Fruit fly (Drosophila melanogaster) whole organism, wandering third instar larva: Measurements from ENCODE around the gene CG44040.

ENCODE experiments used
- Abd-B ChIP-seq: fragments of >200 bp; optimal IDR thresholded peaks from 2 replicates; lab custom pipeline; 2017; ENCODE audit warnings: missing biosample characterization, missing genetic modification characterization
- CG32264 ChIP-seq: fragments of 200-800 bp; sonication (Bioruptor generic); optimal IDR thresholded peaks from 2 replicates; lab custom pipeline; 2016; ENCODE audit warnings: missing biosample characterization, missing genetic modification characterization
- CG9705 ChIP-seq: fragments of 200-800 bp; sonication (Bioruptor generic); optimal IDR thresholded peaks from 2 replicates; lab custom pipeline; 2018; ENCODE audit warnings: missing biosample characterization, mild to moderate bottlenecking, missing genetic modification characterization
- CrebA ChIP-seq: fragments of 200-800 bp; sonication (Bioruptor generic); optimal IDR thresholded peaks from 2 replicates; lab custom pipeline; 2016; ENCODE audit warnings: missing biosample characterization, mild to moderate bottlenecking, missing genetic modification characterization, borderline replicate concordance
- Dfd ChIP-seq: fragments of >200 bp; optimal IDR thresholded peaks from 2 replicates; lab custom pipeline; 2017; ENCODE audit warnings: missing biosample characterization, missing genetic modification characterization
- Dif ChIP-seq: fragments of 200-275, 200-300 bp; sonication (Bioruptor generic); optimal IDR thresholded peaks from 2 replicates; lab custom pipeline; 2018; ENCODE audit warnings: missing biosample characterization, missing genetic modification characterization; ENCODE audit not compliant: partially characterized antibody
- GATAd ChIP-seq: sonication (Bioruptor generic); optimal IDR thresholded peaks from 2 replicates; lab custom pipeline; 2016; ENCODE audit warnings: missing biosample characterization, missing genetic modification characterization
- HLH106 ChIP-seq: fragments of 200-800 bp; optimal IDR thresholded peaks from 3 replicates; lab custom pipeline; 2019; ENCODE audit warnings: missing biosample characterization, mild to moderate bottlenecking, missing genetic modification characterization, moderate library complexity
- Hnf4 ChIP-seq: fragments of 200-800 bp; sonication (Bioruptor generic); optimal IDR thresholded peaks from 2 replicates; lab custom pipeline; 2016; ENCODE audit warnings: missing biosample characterization, mild to moderate bottlenecking, missing genetic modification characterization
- Hr78 ChIP-seq: fragments of >200 bp; optimal IDR thresholded peaks from 2 replicates; lab custom pipeline; 2017; ENCODE audit warnings: missing biosample characterization, missing genetic modification characterization
- Jra ChIP-seq: sonication (Bioruptor generic); optimal IDR thresholded peaks from 2 replicates; lab custom pipeline; 2016; ENCODE audit warnings: missing biosample characterization, missing genetic modification characterization
- Mio ChIP-seq: sonication (Bioruptor generic); optimal IDR thresholded peaks from 2 replicates; lab custom pipeline; 2016; ENCODE audit warnings: missing biosample characterization, missing genetic modification characterization
- Myc ChIP-seq: fragments of >200 bp; optimal IDR thresholded peaks from 2 replicates; lab custom pipeline; 2017
- N ChIP-seq: fragments of >200 bp; optimal IDR thresholded peaks from 2 replicates; lab custom pipeline; 2018; ENCODE audit warnings: missing biosample characterization, missing external identifiers, missing genetic modification characterization
- OdsH ChIP-seq: fragments of 200-800 bp; sonication (Bioruptor generic); optimal IDR thresholded peaks from 2 replicates; lab custom pipeline; 2016; ENCODE audit warnings: missing biosample characterization, mild to moderate bottlenecking, missing genetic modification characterization
- Rel ChIP-seq, 2 experiments: fragments of 200-800 bp; sonication (Bioruptor generic) in 1 of 2; optimal IDR thresholded peaks; 2 replicates in 1 of 2; 3 replicates in 1 of 2; lab custom pipeline; 2016 to 2019; ENCODE audit warnings: mild to moderate bottlenecking in 2 of 2, missing biosample characterization in 2 of 2, missing genetic modification characterization in 2 of 2, moderate library complexity in 1 of 2
- Sp1 ChIP-seq: fragments of 200-800 bp; sonication (Bioruptor generic); optimal IDR thresholded peaks from 3 replicates; lab custom pipeline; 2019; ENCODE audit warnings: missing biosample characterization, mild to moderate bottlenecking, missing genetic modification characterization, moderate library complexity
- Vsx2 ChIP-seq: fragments of 200-300, 225-300 bp; sonication (Bioruptor generic); optimal IDR thresholded peaks from 2 replicates; lab custom pipeline; 2018; ENCODE audit warnings: missing biosample characterization, missing genetic modification characterization; ENCODE audit not compliant: partially characterized antibody
- br ChIP-seq: fragments of 200-800 bp; sonication (Bioruptor generic); optimal IDR thresholded peaks from 2 replicates; lab custom pipeline; 2016; ENCODE audit warnings: missing biosample characterization, missing genetic modification characterization
- brk ChIP-seq: fragments of 200-800 bp; sonication (Bioruptor generic); optimal IDR thresholded peaks from 2 replicates; lab custom pipeline; 2016; ENCODE audit warnings: missing biosample characterization, mild to moderate bottlenecking, missing genetic modification characterization
- dl ChIP-seq, 2 experiments: fragments of 175-275, 200-275 bp in 1 of 2; fragments of 200-275 bp in 1 of 2; sonication (Bioruptor generic); optimal IDR thresholded peaks; lab custom pipeline; 2018; ENCODE audit warnings: mild to moderate bottlenecking in 2 of 2, missing biosample characterization in 2 of 2, missing genetic modification characterization in 2 of 2, moderate library complexity in 2 of 2; ENCODE audit not compliant: partially characterized antibody in 2 of 2, insufficient read depth in 1 of 2
- dmrt93B ChIP-seq: fragments of 200-800 bp; sonication (Bioruptor generic); optimal IDR thresholded peaks from 2 replicates; lab custom pipeline; 2018; ENCODE audit warnings: missing biosample characterization, mild to moderate bottlenecking, missing genetic modification characterization
- dsf ChIP-seq: sonication (Bioruptor generic); optimal IDR thresholded peaks from 2 replicates; lab custom pipeline; 2016; ENCODE audit warnings: missing biosample characterization, missing genetic modification characterization, borderline replicate concordance
- ey ChIP-seq: fragments of 200-800 bp; sonication (Bioruptor generic); optimal IDR thresholded peaks from 2 replicates; lab custom pipeline; 2016; ENCODE audit warnings: missing biosample characterization, missing genetic modification characterization
- foxo ChIP-seq, 2 experiments: fragments of 200-800 bp; sonication (Bioruptor generic); optimal IDR thresholded peaks; 2 replicates in 1 of 2; 3 replicates in 1 of 2; lab custom pipeline; 2016 to 2017; ENCODE audit warnings: missing biosample characterization in 2 of 2, missing genetic modification characterization in 2 of 2
- fru ChIP-seq: fragments of 200-800 bp; sonication (Bioruptor generic); optimal IDR thresholded peaks from 3 replicates; lab custom pipeline; 2016; ENCODE audit warnings: missing biosample characterization, mild to moderate bottlenecking, missing genetic modification characterization
- h ChIP-seq: fragments of 200-800 bp; sonication (Bioruptor generic); optimal IDR thresholded peaks from 3 replicates; lab custom pipeline; 2016; ENCODE audit warnings: missing biosample characterization, mild to moderate bottlenecking, missing genetic modification characterization
- jim ChIP-seq: fragments of 175-275, 200-325 bp; sonication (Bioruptor generic); optimal IDR thresholded peaks from 2 replicates; lab custom pipeline; 2016; ENCODE audit warnings: missing biosample characterization, mild to moderate bottlenecking, missing genetic modification characterization
- lola ChIP-seq: fragments of >200 bp; optimal IDR thresholded peaks from 2 replicates; lab custom pipeline; 2017; ENCODE audit warnings: missing biosample characterization, missing genetic modification characterization
- pan ChIP-seq: fragments of >200 bp; optimal IDR thresholded peaks from 2 replicates; lab custom pipeline; 2017
- psq ChIP-seq: fragments of 200-800 bp; sonication (Bioruptor generic); optimal IDR thresholded peaks from 3 replicates; lab custom pipeline; 2017; ENCODE audit warnings: missing biosample characterization, mild to moderate bottlenecking, missing genetic modification characterization, moderate library complexity
- rgr ChIP-seq: fragments of 200-800 bp; sonication (Bioruptor generic); optimal IDR thresholded peaks from 3 replicates; lab custom pipeline; 2016; ENCODE audit warnings: missing biosample characterization, mild to moderate bottlenecking, missing genetic modification characterization
- sv ChIP-seq: fragments of 200-800 bp; sonication (Bioruptor generic); optimal IDR thresholded peaks from 3 replicates; lab custom pipeline; 2016; ENCODE audit warnings: missing biosample characterization, missing genetic modification characterization
- tai ChIP-seq: sonication (Bioruptor generic); optimal IDR thresholded peaks from 2 replicates; lab custom pipeline; 2016; ENCODE audit warnings: missing biosample characterization, missing genetic modification characterization
- usp ChIP-seq: fragments of >200 bp; optimal IDR thresholded peaks from 2 replicates; lab custom pipeline; 2017; ENCODE audit warnings: missing biosample characterization, missing genetic modification characterization
- woc ChIP-seq: sonication (Bioruptor generic); optimal IDR thresholded peaks from 2 replicates; lab custom pipeline; 2016; ENCODE audit warnings: missing biosample characterization, mild to moderate bottlenecking, missing genetic modification characterization

Gene CG44040

DNA sequence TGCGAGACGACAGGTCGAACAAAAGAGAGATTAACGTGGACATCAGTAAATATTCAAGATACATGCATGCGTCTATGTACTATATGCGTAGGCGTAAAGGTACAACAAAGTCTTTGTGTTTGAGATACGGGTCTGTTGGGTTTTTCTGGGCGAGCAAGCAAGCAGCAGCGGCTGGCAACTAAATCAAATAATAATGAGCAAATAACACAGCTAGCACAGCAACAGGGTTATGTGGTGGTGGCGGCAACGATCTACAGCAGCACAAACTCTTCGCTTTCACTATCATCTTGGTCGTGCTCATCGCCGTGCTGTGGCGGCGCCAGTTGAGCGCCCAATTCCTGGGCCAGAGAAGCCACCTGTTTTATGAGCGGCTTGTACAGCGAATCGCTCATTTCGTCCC lies 33.8 kb downstream of the CG44040 start:
- TF ChIP-seq ey (GFP tag; lab: Kevin White, UChicago), result no peak
- TF ChIP-seq foxo (GFP tag; optimal IDR thresholded peaks at IDR 0.05; lab: Kevin White, UChicago), result no peak
- no peak for TF ChIP-seq Jra (GFP tag; lab: Kevin White, UChicago)
- no peak for TF ChIP-seq Vsx2 (GFP tag; lab: Kevin White, UChicago)
- TF ChIP-seq h (GFP tag; lab: Kevin White, UChicago), result no peak
- no peak for TF ChIP-seq CG32264 (GFP tag; lab: Kevin White, UChicago)
- no peak for TF ChIP-seq CrebA (GFP tag; lab: Kevin White, UChicago)
- TF ChIP-seq fru, result no peak
- TF ChIP-seq woc, result no peak
- TF ChIP-seq N (GFP tag; lab: Kevin White, UChicago), result no peak
- TF ChIP-seq Rel (GFP tag; optimal IDR thresholded peaks at IDR 0.05; lab: Kevin White, UChicago), result no peak
- TF ChIP-seq Rel (tag; optimal IDR thresholded peaks at IDR 0.05; lab: Kevin White, UChicago), result no peak
- no peak for TF ChIP-seq Sp1 (GFP tag; lab: Kevin White, UChicago)
- TF ChIP-seq Abd-B (GFP tag; lab: Kevin White, UChicago), result no peak
- TF ChIP-seq dsf (GFP tag; lab: Kevin White, UChicago), result no peak
- TF ChIP-seq jim (GFP tag; lab: Kevin White, UChicago), result no peak
- no peak for TF ChIP-seq Mio (GFP tag; lab: Kevin White, UChicago)

DNA sequence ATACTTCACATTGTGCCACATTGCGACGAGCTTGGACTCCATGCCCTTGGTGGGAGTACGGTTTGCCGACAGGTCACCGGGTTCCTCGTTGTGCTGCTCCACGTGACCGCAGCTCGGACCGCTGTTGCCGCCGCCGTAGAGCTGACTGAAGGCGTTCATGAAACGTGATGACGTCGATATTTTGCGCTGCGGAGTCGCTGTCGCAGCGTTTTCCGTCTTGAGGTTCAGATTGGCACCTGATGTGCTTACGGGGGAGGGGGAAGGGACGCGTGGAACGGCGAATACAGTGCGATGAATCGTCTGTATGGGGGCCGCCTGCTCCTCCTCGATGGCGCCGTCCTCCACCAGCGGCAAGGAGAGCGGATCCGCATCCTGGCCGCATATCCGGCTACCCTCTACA lies 36.0 kb downstream of the CG44040 start:
- TF ChIP-seq sv (GFP tag; lab: Kevin White, UChicago) (no peak), Jra (GFP tag; lab: Kevin White, UChicago) (no peak), dl (GFP tag; optimal IDR thresholded peaks at IDR 0.05; lab: Kevin White, UChicago; ENCODE audit: insufficient read depth in 1 of 2, partially characterized antibody in 2 of 2) (no peak), jim (GFP tag; lab: Kevin White, UChicago) (no peak), Myc (lab: Kevin White, UChicago) (no peak), dmrt93B (GFP tag; lab: Kevin White, UChicago) (no peak), brk (GFP tag; lab: Kevin White, UChicago) (no peak), fru (no peak), CG32264 (GFP tag; lab: Kevin White, UChicago) (no peak), CG9705 (GFP tag; lab: Kevin White, UChicago) (no peak), usp (GFP tag; lab: Kevin White, UChicago) (no peak), OdsH (no peak), Rel (GFP tag; optimal IDR thresholded peaks at IDR 0.05; lab: Kevin White, UChicago) (no peak), Rel (tag; optimal IDR thresholded peaks at IDR 0.05; lab: Kevin White, UChicago) (no peak), h (GFP tag; lab: Kevin White, UChicago) (no peak), pan (lab: Kevin White, UChicago) (no peak), dsf (GFP tag; lab: Kevin White, UChicago) (no peak), Hr78 (GFP tag; lab: Kevin White, UChicago) (no peak)
- TF ChIP-seq, all 38 proteins: peak for 0

DNA sequence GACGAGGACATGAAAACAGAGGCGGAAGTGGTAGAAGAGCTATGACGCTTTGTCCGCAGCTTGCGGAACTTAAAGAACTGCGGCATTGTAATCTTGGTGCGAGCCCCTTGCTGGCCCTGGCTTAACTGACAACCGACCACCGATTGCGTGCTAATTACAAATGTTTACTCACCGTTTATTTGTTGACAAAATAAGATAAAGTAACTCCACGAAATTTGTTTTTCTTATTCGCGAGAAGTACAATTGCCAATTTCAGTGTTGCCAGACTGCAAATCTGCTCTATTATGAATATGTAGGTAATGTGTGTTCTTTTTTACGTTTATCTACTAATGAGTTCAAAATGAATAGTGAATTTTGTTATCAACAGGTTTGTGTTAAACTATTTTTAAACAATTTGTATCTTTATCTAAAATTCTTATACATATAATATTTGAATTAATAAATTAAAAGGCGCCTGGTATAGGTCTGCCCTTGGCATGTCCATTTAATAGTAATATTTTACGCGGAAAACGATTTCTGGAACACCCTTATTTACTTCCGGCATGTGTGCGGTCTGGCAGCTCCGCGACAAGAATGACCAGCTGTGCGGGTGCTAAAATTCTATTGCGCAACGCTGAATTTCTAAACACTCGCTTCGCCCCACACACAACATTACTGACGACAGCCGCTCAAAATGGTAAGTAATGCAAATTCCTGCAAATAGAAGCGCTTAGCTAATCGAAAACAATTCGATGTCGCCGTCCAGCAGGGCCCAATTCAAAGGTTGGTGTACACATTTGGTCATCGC lies 36.7 kb downstream of the CG44040 start, which contains the start of the genes Atg4b and Hibch:
Atg4b (minus strand) TSS at position 280 of the 787 bp plus-strand sequence.
Hibch (plus strand) TSS at position 585 of the 787 bp plus-strand sequence.
- TF ChIP-seq Hnf4, result no peak
- no peak for TF ChIP-seq brk (GFP tag; lab: Kevin White, UChicago)
- peak; percentile 56 for TF ChIP-seq ey (GFP tag; lab: Kevin White, UChicago)
- peak; percentile 75 for TF ChIP-seq OdsH
- TF ChIP-seq lola (GFP tag; lab: Kevin White, UChicago), result no peak
- TF ChIP-seq Vsx2 (GFP tag; lab: Kevin White, UChicago), result no peak
- TF ChIP-seq Rel (GFP tag; optimal IDR thresholded peaks at IDR 0.05; lab: Kevin White, UChicago), result no peak
- TF ChIP-seq Rel (tag; optimal IDR thresholded peaks at IDR 0.05; lab: Kevin White, UChicago), result peak; percentile 84
- no peak for TF ChIP-seq dmrt93B (GFP tag; lab: Kevin White, UChicago)
- peak; percentile 73 for TF ChIP-seq psq (GFP tag; lab: Kevin White, UChicago)
- TF ChIP-seq foxo (GFP tag; optimal IDR thresholded peaks at IDR 0.05; lab: Kevin White, UChicago), result peak in 1 of 2 experiments; percentile 83
- TF ChIP-seq h (GFP tag; lab: Kevin White, UChicago), result peak; percentile 76
- TF ChIP-seq Sp1 (GFP tag; lab: Kevin White, UChicago), result peak; percentile 84
- TF ChIP-seq N (GFP tag; lab: Kevin White, UChicago), result no peak
- no peak for TF ChIP-seq Myc (lab: Kevin White, UChicago)
- no peak for TF ChIP-seq Abd-B (GFP tag; lab: Kevin White, UChicago)
- TF ChIP-seq usp (GFP tag; lab: Kevin White, UChicago), result no peak
- TF ChIP-seq Dfd, result no peak
- no peak for TF ChIP-seq woc
- TF ChIP-seq dsf (GFP tag; lab: Kevin White, UChicago), result no peak
- peak; percentile 89 for TF ChIP-seq fru
- TF ChIP-seq rgr (GFP tag; lab: Kevin White, UChicago), result peak; percentile 80
- TF ChIP-seq GATAd (GFP tag; lab: Kevin White, UChicago), result no peak
- no peak for TF ChIP-seq tai (GFP tag; lab: Kevin White, UChicago)
- peak; percentile 93 for TF ChIP-seq HLH106 (tag; lab: Kevin White, UChicago)
- peak; percentile 57 for TF ChIP-seq br (GFP tag; lab: Kevin White, UChicago)
- peak; percentile 82 for TF ChIP-seq CG9705 (GFP tag; lab: Kevin White, UChicago)
- TF ChIP-seq pan (lab: Kevin White, UChicago), result no peak
- peak; percentile 26 for TF ChIP-seq sv (GFP tag; lab: Kevin White, UChicago)
- no peak for TF ChIP-seq Dif
